Fruit fly (Drosophila melanogaster): ENCODE data around the gene CG42374.

dm6 chr3L:19236060-19236459 lies 27.5 kb upstream of the CG42374 start, which contains the start of gene CG33647:
- TF ChIP-seq Atf-2 (GFP tag; optimal IDR thresholded peaks at IDR 0.05) (no peak), ab (GFP tag; optimal IDR thresholded peaks at IDR 0.05) (no peak), CG17186 (GFP tag; optimal IDR thresholded peaks at IDR 0.05) (no peak), CG10543 (GFP tag; optimal IDR thresholded peaks at IDR 0.05) (no peak), Sin3A (optimal IDR thresholded peaks at IDR 0.05) (no peak), repo (GFP tag; optimal IDR thresholded peaks at IDR 0.05) (no peak), Hmx (GFP tag; optimal IDR thresholded peaks at IDR 0.05) (no peak), CG9876 (GFP tag; optimal IDR thresholded peaks at IDR 0.05) (no peak), cg (GFP tag; optimal IDR thresholded peaks at IDR 0.05) (no peak)
